Fruit fly (Drosophila melanogaster): ENCODE results near the gene CG8001.
A peak's percentile ranks its signal among the peaks of the same experiment; 100 is the strongest.

The CG8001 gene

dm6 chr3L:1774713-1775648, 19.0 kb downstream of the CG8001 start, which contains the start of the genes CG13933 and PolD2:
Gene CG13933, minus strand, starts transcription at chr3L:1775147.
Gene PolD2, plus strand, starts transcription at chr3L:1775633.
- TF ChIP-seq ovo (GFP tag; optimal IDR thresholded peaks at IDR 0.05) (peak; percentile 65), CG5204 (GFP tag; optimal IDR thresholded peaks at IDR 0.05) (peak; percentile 70), CG14711 (tag; optimal IDR thresholded peaks at IDR 0.05) (peak; percentile 89), tj (GFP tag; optimal IDR thresholded peaks at IDR 0.05) (peak; percentile 70), bab1 (GFP tag; optimal IDR thresholded peaks at IDR 0.05) (peak; percentile 82), CG11617 (GFP tag; optimal IDR thresholded peaks at IDR 0.05) (peak; percentile 93), cnc (optimal IDR thresholded peaks at IDR 0.05) (peak in 1 of 2 experiments; percentile 43), CG1620 (GFP tag; optimal IDR thresholded peaks at IDR 0.05) (peak; percentile 79), Hr96 (GFP tag; optimal IDR thresholded peaks at IDR 0.05) (peak; percentile 61), toe (GFP tag; optimal IDR thresholded peaks at IDR 0.05) (no peak), pad (GFP tag; optimal IDR thresholded peaks at IDR 0.05) (peak; percentile 55), CG33017 (tag; optimal IDR thresholded peaks at IDR 0.05) (peak; percentile 97), cic (GFP tag; optimal IDR thresholded peaks at IDR 0.05) (peak; percentile 42), Clk (GFP tag; optimal IDR thresholded peaks at IDR 0.05) (no peak), CG7045 (GFP tag; optimal IDR thresholded peaks at IDR 0.05) (peak; percentile 72), Mnt (GFP tag; optimal IDR thresholded peaks at IDR 0.05) (peak; percentile 50), Crg-1 (GFP tag; optimal IDR thresholded peaks at IDR 0.05) (peak; percentile 89), CG12768 (GFP tag; optimal IDR thresholded peaks at IDR 0.05) (peak; percentile 60), kay (GFP tag; ENCODE audit: borderline replicate concordance) (no peak), CG7101 (tag; optimal IDR thresholded peaks at IDR 0.05) (peak; percentile 97)

dm6 chr3L:1777249-1777648, 21.3 kb downstream of the CG8001 start, which contains the start of the genes CG2021 and mRpL46:
Gene CG2021, minus strand, starts transcription at chr3L:1777411.
Gene mRpL46, plus strand, starts transcription at chr3L:1777439.
- TF ChIP-seq CG7045 (GFP tag; optimal IDR thresholded peaks at IDR 0.05) (no peak), tj (GFP tag; optimal IDR thresholded peaks at IDR 0.05) (no peak), pad (GFP tag; optimal IDR thresholded peaks at IDR 0.05) (no peak), ovo (GFP tag; optimal IDR thresholded peaks at IDR 0.05) (no peak), cic (GFP tag; optimal IDR thresholded peaks at IDR 0.05) (no peak), CG12768 (GFP tag; optimal IDR thresholded peaks at IDR 0.05) (no peak), kay (GFP tag; ENCODE audit: borderline replicate concordance) (no peak), cnc (optimal IDR thresholded peaks at IDR 0.05) (no peak), Clk (GFP tag; optimal IDR thresholded peaks at IDR 0.05) (no peak), CG11617 (GFP tag; optimal IDR thresholded peaks at IDR 0.05) (no peak), CG14711 (tag; optimal IDR thresholded peaks at IDR 0.05) (no peak), Mnt (GFP tag; optimal IDR thresholded peaks at IDR 0.05) (no peak), CG7101 (tag; optimal IDR thresholded peaks at IDR 0.05) (no peak)

dm6 chr3L:1784092-1784491, 28.1 kb downstream of the CG8001 start:
- no peak for TF ChIP-seq CG7101 (tag; optimal IDR thresholded peaks at IDR 0.05)
- peak; percentile 18 for TF ChIP-seq cic (GFP tag; optimal IDR thresholded peaks at IDR 0.05)
- no peak for TF ChIP-seq Hr96 (GFP tag; optimal IDR thresholded peaks at IDR 0.05)

- TF ChIP-seq CG12768 (GFP tag; optimal IDR thresholded peaks at IDR 0.05) (no peak), CG14711 (tag; optimal IDR thresholded peaks at IDR 0.05) (no peak), cic (GFP tag; optimal IDR thresholded peaks at IDR 0.05) (peak; percentile 70), cnc (optimal IDR thresholded peaks at IDR 0.05) (no peak), kay (GFP tag; ENCODE audit: borderline replicate concordance) (no peak), CG7045 (GFP tag; optimal IDR thresholded peaks at IDR 0.05) (no peak)
These were observed 33.4 kb downstream of the CG8001 start for dm6 chr3L:1789339-1789738.

dm6 chr3L:1794164-1794942, 38.4 kb downstream of the CG8001 start:
- TF ChIP-seq ovo (GFP tag; optimal IDR thresholded peaks at IDR 0.05) (peak; percentile 81), Crg-1 (GFP tag; optimal IDR thresholded peaks at IDR 0.05) (peak; percentile 44), CG12768 (GFP tag; optimal IDR thresholded peaks at IDR 0.05) (peak; percentile 55), CG33017 (tag; optimal IDR thresholded peaks at IDR 0.05) (peak; percentile 22), CG5204 (GFP tag; optimal IDR thresholded peaks at IDR 0.05) (no peak), kay (GFP tag; ENCODE audit: borderline replicate concordance) (no peak), CG7101 (tag; optimal IDR thresholded peaks at IDR 0.05) (peak; percentile 61), Hr96 (GFP tag; optimal IDR thresholded peaks at IDR 0.05) (no peak), cic (GFP tag; optimal IDR thresholded peaks at IDR 0.05) (peak; percentile 76), toe (GFP tag; optimal IDR thresholded peaks at IDR 0.05) (no peak), CG14711 (tag; optimal IDR thresholded peaks at IDR 0.05) (no peak), CG7045 (GFP tag; optimal IDR thresholded peaks at IDR 0.05) (peak; percentile 10), tj (GFP tag; optimal IDR thresholded peaks at IDR 0.05) (no peak), Clk (GFP tag; optimal IDR thresholded peaks at IDR 0.05) (no peak), CG11617 (GFP tag; optimal IDR thresholded peaks at IDR 0.05) (peak; percentile 34), cnc (optimal IDR thresholded peaks at IDR 0.05) (no peak), bab1 (GFP tag; optimal IDR thresholded peaks at IDR 0.05) (peak; percentile 48), Mnt (GFP tag; optimal IDR thresholded peaks at IDR 0.05) (peak; percentile 56), CG1620 (GFP tag; optimal IDR thresholded peaks at IDR 0.05) (no peak), pad (GFP tag; optimal IDR thresholded peaks at IDR 0.05) (peak; percentile 89)

Data from whole organism, adult.